Worm (Caenorhabditis elegans) whole organism, early embryonic: ENCODE data around the gene T13H5.8.

ENCODE experiments used
- B0310.2 ChIP-seq: sonication (generic microtip); optimal IDR thresholded peaks from 2 replicates; lab custom pipeline; 2016; ENCODE audit warnings: mild to moderate bottlenecking, missing genetic modification characterization, missing compliant biosample characterization
- F13C5.2 ChIP-seq: sonication (generic microtip); optimal IDR thresholded peaks from 2 replicates; lab custom pipeline; 2017; ENCODE audit warnings: mild to moderate bottlenecking, missing genetic modification characterization, inconsistent platforms, missing compliant biosample characterization
- aly-1 ChIP-seq: sonication (generic microtip); optimal IDR thresholded peaks from 2 replicates; lab custom pipeline; 2016; ENCODE audit warnings: missing genetic modification characterization, missing compliant biosample characterization
- ama-1 ChIP-seq: fragments of 150-350 bp; optimal IDR thresholded peaks from 2 replicates; lab custom pipeline; 2014
- ceh-13 ChIP-seq: fragments of 200-800 bp; sonication (Bioruptor generic); optimal IDR thresholded peaks from 2 replicates; lab custom pipeline; 2018; ENCODE audit warnings: mild to moderate bottlenecking, missing genetic modification characterization, missing compliant biosample characterization
- ceh-36 ChIP-seq: sonication (generic microtip); optimal IDR thresholded peaks from 2 replicates; lab custom pipeline; 2016; ENCODE audit warnings: missing genetic modification characterization, inconsistent platforms, missing compliant biosample characterization
- ets-7 ChIP-seq: sonication (generic microtip); optimal IDR thresholded peaks from 2 replicates; lab custom pipeline; 2016; ENCODE audit warnings: missing genotype, missing genetic modification characterization, missing compliant biosample characterization
- flt-1 ChIP-seq: fragments of 200-800 bp; sonication (Bioruptor generic); IDR thresholded peaks from 2 replicates; pipeline ENCODE4 v1.3.6; 2022; ENCODE audit warnings: missing genetic modification characterization, missing compliant biosample characterization
- hmbx-1 ChIP-seq: sonication (generic microtip); optimal IDR thresholded peaks from 2 replicates; lab custom pipeline; 2016; ENCODE audit warnings: mild to moderate bottlenecking, missing genetic modification characterization, missing compliant biosample characterization
- hmg-4 ChIP-seq: fragments of 200-800 bp; sonication (Bioruptor generic); optimal IDR thresholded peaks from 2 replicates; lab custom pipeline; 2018; ENCODE audit warnings: mild to moderate bottlenecking, missing genetic modification characterization, missing compliant biosample characterization
- hnd-1 ChIP-seq: sonication (generic microtip); optimal IDR thresholded peaks from 2 replicates; lab custom pipeline; 2016; ENCODE audit warnings: missing genetic modification characterization, missing compliant biosample characterization
- pes-1 ChIP-seq: fragments of 200-800 bp; sonication (Bioruptor generic); IDR thresholded peaks from 2 replicates; pipeline ENCODE4 v1.3.6; 2022; ENCODE audit warnings: missing genetic modification reagents, missing genetic modification characterization, missing compliant biosample characterization
- scrt-1 ChIP-seq: fragments of 200-800 bp; sonication (Bioruptor generic); IDR thresholded peaks from 2 replicates; pipeline ENCODE4 v1.3.6; 2022; ENCODE audit warnings: missing genetic modification characterization, missing compliant biosample characterization
- sea-1 ChIP-seq: fragments of 200-800 bp; sonication (Bioruptor generic); conservative IDR thresholded peaks from 2 replicates; pipeline ENCODE4 v1.3.6; 2022; ENCODE audit warnings: missing genetic modification characterization, missing compliant biosample characterization
- tbx-11 ChIP-seq: fragments of 200-800 bp; sonication (Bioruptor generic); IDR thresholded peaks from 2 replicates; pipeline ENCODE4 v1.3.6; 2022; ENCODE audit warnings: missing genetic modification characterization, missing compliant biosample characterization
- tbx-37 ChIP-seq: fragments of 200-800 bp; sonication (Bioruptor generic); conservative IDR thresholded peaks from 2 replicates; pipeline ENCODE4 v1.3.6; 2022; ENCODE audit warnings: missing genetic modification reagents, missing genetic modification characterization, missing compliant biosample characterization
- tra-4 ChIP-seq: sonication (generic microtip); optimal IDR thresholded peaks from 2 replicates; lab custom pipeline; 2017; ENCODE audit warnings: missing genetic modification characterization, missing compliant biosample characterization

Gene T13H5.8

ce11 chrII:8561227-8561626 is 42.9 kb downstream of the T13H5.8 start, which contains the start of gene iff-2:
Gene iff-2, minus strand, starts transcription at chrII:8561367.
- TF ChIP-seq ceh-13 (no peak), flt-1 (GFP tag; lab: Robert Waterston, UW) (peak; percentile 57; the same call in 1 of the 2 replicates), hmg-4 (GFP tag; lab: Kevin White, UChicago) (peak; percentile 84), ets-7 (peak; percentile 8), tbx-37 (GFP tag; lab: Robert Waterston, UW) (peak; percentile 35), hnd-1 (tag; lab: Kevin White, UChicago) (no peak), hmbx-1 (tag; lab: Kevin White, UChicago) (no peak), tra-4 (peak; percentile 50), aly-1 (tag; lab: Kevin White, UChicago) (peak; percentile 69), B0310.2 (tag; lab: Kevin White, UChicago) (no peak), pes-1 (GFP tag; lab: Robert Waterston, UW) (no peak), ceh-36 (tag; lab: Kevin White, UChicago) (peak; percentile 9), tbx-11 (no peak), F13C5.2 (tag; lab: Kevin White, UChicago) (peak; percentile 95), sea-1 (GFP tag; lab: Robert Waterston, UW) (peak; percentile 70), ama-1 (no peak), scrt-1 (GFP tag; lab: Robert Waterston, UW) (0 out of 2 replicates have a peak, but pooled peaks have one; percentile 55)

DNA sequence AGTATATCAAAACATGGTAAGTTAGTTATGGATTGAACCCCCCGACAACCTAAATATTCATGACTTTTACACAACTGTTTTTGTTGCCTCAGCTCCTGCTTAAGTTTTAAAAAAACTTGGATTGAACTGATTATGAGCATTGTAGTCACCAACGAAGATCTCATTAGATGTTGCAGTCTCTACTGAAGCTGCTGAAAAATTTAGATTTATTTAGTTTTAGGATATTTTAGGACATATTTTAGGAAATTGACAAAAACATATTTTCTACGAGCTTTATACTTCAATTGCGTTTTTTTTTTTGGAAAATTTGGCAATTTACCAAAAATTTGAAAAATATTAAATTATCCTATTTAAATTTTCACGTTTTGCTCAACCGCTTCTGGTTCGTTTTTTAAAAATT is 43.7 kb downstream of the T13H5.8 start, which contains the start of gene F54C9.14:
TSS of gene F54C9.14 (plus strand) at position 301 of the 400 bp plus-strand sequence.
- no peak for TF ChIP-seq tra-4
- no peak for TF ChIP-seq hmg-4 (GFP tag; lab: Kevin White, UChicago)
- no peak for TF ChIP-seq tbx-37 (GFP tag; lab: Robert Waterston, UW)
- no peak for TF ChIP-seq ets-7
- no peak for TF ChIP-seq B0310.2 (tag; lab: Kevin White, UChicago)
- no peak for TF ChIP-seq scrt-1 (GFP tag; lab: Robert Waterston, UW)
- TF ChIP-seq ceh-36 (tag; lab: Kevin White, UChicago), result no peak
- no peak for TF ChIP-seq ama-1
- TF ChIP-seq hmbx-1 (tag; lab: Kevin White, UChicago), result no peak
- TF ChIP-seq F13C5.2 (tag; lab: Kevin White, UChicago), result no peak
- no peak for TF ChIP-seq tbx-11

ce11 chrII:8566039-8566438 is 47.7 kb downstream of the T13H5.8 start, which contains the start of gene stc-1:
Gene stc-1, minus strand, starts transcription at chrII:8566139.
- no peak for TF ChIP-seq tbx-11
- no peak for TF ChIP-seq ceh-13
- no peak for TF ChIP-seq tbx-37 (GFP tag; lab: Robert Waterston, UW)
- no peak for TF ChIP-seq pes-1 (GFP tag; lab: Robert Waterston, UW)
- TF ChIP-seq hmg-4 (GFP tag; lab: Kevin White, UChicago), result no peak
- no peak for TF ChIP-seq scrt-1 (GFP tag; lab: Robert Waterston, UW)
- TF ChIP-seq F13C5.2 (tag; lab: Kevin White, UChicago), result no peak
- TF ChIP-seq flt-1 (GFP tag; lab: Robert Waterston, UW), result no peak
- no peak for TF ChIP-seq hmbx-1 (tag; lab: Kevin White, UChicago)

DNA sequence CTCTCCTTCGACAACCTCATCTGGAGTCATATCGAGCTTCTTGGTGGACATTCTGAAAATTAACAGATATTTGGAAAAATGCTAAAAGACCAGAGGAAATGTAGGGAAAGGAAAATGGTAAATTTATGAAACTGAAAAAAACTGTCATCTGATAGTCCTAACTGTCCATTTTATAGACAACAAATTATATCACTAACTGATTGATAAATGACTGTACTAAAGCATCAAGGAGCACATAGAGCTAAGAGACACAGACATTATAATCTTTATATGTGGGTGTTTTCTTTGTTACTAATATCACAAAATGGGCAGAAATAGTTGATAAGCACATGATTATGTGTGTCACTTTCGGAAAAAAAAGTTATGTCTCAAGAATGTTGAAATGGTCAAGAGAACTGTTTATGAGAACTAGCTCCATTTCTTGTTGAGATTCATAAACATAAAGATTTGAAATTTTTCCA is 48.5 kb downstream of the T13H5.8 start, which contains the start of gene F54C9.3:
TSS of gene F54C9.3 (minus strand) at position 51 of the 461 bp plus-strand sequence.
- TF ChIP-seq tbx-11, result no peak
- TF ChIP-seq hnd-1 (tag; lab: Kevin White, UChicago), result no peak
- TF ChIP-seq F13C5.2 (tag; lab: Kevin White, UChicago), result no peak
- no peak for TF ChIP-seq tbx-37 (GFP tag; lab: Robert Waterston, UW)
- TF ChIP-seq tra-4, result no peak
- TF ChIP-seq hmbx-1 (tag; lab: Kevin White, UChicago), result no peak

- TF ChIP-seq ceh-36 (tag; lab: Kevin White, UChicago) (no peak), sea-1 (GFP tag; lab: Robert Waterston, UW) (0 out of 2 replicates have a peak, but pooled peaks have one; percentile 30), hmbx-1 (tag; lab: Kevin White, UChicago) (no peak)
Measured at ce11 chrII:8568234-8568969, 50.1 kb downstream of the T13H5.8 start.

- TF ChIP-seq hmg-4 (GFP tag; lab: Kevin White, UChicago) (peak; percentile 39), ceh-36 (tag; lab: Kevin White, UChicago) (no peak), F13C5.2 (tag; lab: Kevin White, UChicago) (peak; percentile 73), flt-1 (GFP tag; lab: Robert Waterston, UW) (peak; percentile 38; the same call in 1 of the 2 replicates)
Measured at ce11 chrII:8569038-8569977, 51.0 kb downstream of the T13H5.8 start, which contains the start of the genes col-38 and rpl-5. Gene col-38, minus strand, starts transcription at chrII:8569088. Gene rpl-5, plus strand, starts transcription at chrII:8569927.
